Worm (Caenorhabditis elegans) whole organism, early embryonic: Measurements from ENCODE around the gene clec-266.

Experiments
- F13C5.2 ChIP-seq: sonication (generic microtip); optimal IDR thresholded peaks from 2 replicates; lab custom pipeline; 2017; ENCODE audit warnings: mild to moderate bottlenecking, missing genetic modification characterization, inconsistent platforms, missing compliant biosample characterization
- ama-1 ChIP-seq: fragments of 150-350 bp; optimal IDR thresholded peaks from 2 replicates; lab custom pipeline; 2014
- ceh-13 ChIP-seq: fragments of 200-800 bp; sonication (Bioruptor generic); optimal IDR thresholded peaks from 2 replicates; lab custom pipeline; 2018; ENCODE audit warnings: mild to moderate bottlenecking, missing genetic modification characterization, missing compliant biosample characterization
- ets-7 ChIP-seq: sonication (generic microtip); optimal IDR thresholded peaks from 2 replicates; lab custom pipeline; 2016; ENCODE audit warnings: missing genotype, missing genetic modification characterization, missing compliant biosample characterization
- hmg-4 ChIP-seq: fragments of 200-800 bp; sonication (Bioruptor generic); optimal IDR thresholded peaks from 2 replicates; lab custom pipeline; 2018; ENCODE audit warnings: mild to moderate bottlenecking, missing genetic modification characterization, missing compliant biosample characterization
- pes-1 ChIP-seq: fragments of 200-800 bp; sonication (Bioruptor generic); IDR thresholded peaks from 2 replicates; pipeline ENCODE4 v1.3.6; 2022; ENCODE audit warnings: missing genetic modification reagents, missing genetic modification characterization, missing compliant biosample characterization
- scrt-1 ChIP-seq: fragments of 200-800 bp; sonication (Bioruptor generic); IDR thresholded peaks from 2 replicates; pipeline ENCODE4 v1.3.6; 2022; ENCODE audit warnings: missing genetic modification characterization, missing compliant biosample characterization
- tbx-11 ChIP-seq: fragments of 200-800 bp; sonication (Bioruptor generic); IDR thresholded peaks from 2 replicates; pipeline ENCODE4 v1.3.6; 2022; ENCODE audit warnings: missing genetic modification characterization, missing compliant biosample characterization
- tra-4 ChIP-seq: sonication (generic microtip); optimal IDR thresholded peaks from 2 replicates; lab custom pipeline; 2017; ENCODE audit warnings: missing genetic modification characterization, missing compliant biosample characterization

DNA sequence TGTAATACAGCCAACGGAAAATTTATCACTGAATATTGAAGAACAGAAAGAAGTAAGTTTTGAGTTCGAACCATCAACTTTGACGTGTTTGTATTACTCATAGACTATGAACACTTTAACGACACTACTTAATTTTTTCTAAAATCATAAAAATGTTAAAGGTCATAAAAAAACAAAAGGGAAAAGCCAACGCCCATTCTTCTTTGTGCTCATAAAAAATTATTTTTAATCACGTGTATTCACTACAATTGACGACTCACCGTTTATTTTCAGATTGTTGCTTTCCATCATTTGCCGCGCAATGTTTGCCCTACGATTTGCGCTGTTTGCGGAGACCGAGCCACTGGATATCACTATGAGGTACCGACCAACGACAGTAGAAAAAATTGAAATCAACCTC, 33.5 kb upstream of the clec-266 start:
- TF ChIP-seq tbx-11 (GFP tag; lab: Robert Waterston, UW) (no peak), ama-1 (lab: Kevin White, UChicago) (no peak), hmg-4 (GFP tag; lab: Kevin White, UChicago) (no peak), F13C5.2 (tag; lab: Kevin White, UChicago) (no peak), scrt-1 (no peak), ets-7 (tag; lab: Kevin White, UChicago) (no peak), pes-1 (GFP tag; lab: Robert Waterston, UW) (no peak), tra-4 (tag; lab: Kevin White, UChicago) (no peak), ceh-13 (GFP tag; lab: Kevin White, UChicago) (no peak)
